Fruit fly (Drosophila melanogaster): Measurements from ENCODE around the gene Ubr3.
A peak's percentile ranks its signal among the peaks of the same experiment; 100 is the strongest.

Ubr3 gene

DNA sequence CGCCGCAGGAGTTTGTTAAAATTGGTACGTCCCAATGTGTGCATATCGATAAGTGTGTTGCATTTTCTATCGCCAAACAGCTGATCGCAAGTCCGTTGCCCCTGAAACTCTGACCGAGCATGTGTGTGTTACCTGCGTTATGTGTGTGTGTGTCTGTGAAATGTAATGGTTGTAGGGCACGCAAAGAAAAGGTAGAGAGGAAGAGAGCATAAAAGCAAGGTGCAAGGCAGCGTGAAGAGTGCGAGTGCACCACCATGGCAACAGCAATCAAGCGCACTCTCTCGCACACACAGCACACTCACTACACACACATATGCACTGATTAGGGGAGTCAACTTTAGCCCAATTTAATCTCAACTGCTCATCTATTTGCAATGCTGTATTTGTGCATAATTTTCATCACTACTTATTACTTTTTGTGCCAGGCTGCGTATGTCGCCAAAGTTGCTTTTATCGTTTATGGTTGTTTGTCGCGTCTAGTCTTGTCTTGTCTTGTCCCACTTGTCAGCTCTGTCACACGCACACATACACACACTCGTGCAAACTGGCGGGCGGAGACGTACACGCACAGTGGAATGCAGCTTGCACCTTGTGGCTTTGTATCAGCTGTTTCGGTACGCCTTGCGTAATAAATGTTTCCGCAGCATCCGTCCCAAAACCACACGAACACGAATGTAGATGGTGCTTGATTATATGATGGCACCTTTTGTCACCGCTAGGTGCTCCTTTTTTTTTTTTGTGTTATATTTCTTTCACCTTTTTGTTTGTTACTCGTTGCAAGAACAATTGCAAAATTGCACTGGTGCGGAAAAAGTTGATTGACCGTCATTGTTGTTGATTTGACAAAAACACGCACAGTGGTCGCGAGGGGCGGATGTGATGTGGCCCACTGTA, 2.1 kb downstream of the Ubr3 start (continued):
- peak; percentile 75 for TF ChIP-seq ind (GFP tag; optimal IDR thresholded peaks at IDR 0.05)
- peak; percentile 98 for TF ChIP-seq sens (GFP tag)
- TF ChIP-seq dati (GFP tag; IDR thresholded peaks at IDR 0.05): peak; percentile 36; the same call in 1 of the 2 replicates
- TF ChIP-seq gro (GFP tag; optimal IDR thresholded peaks at IDR 0.05): no peak
- TF ChIP-seq NC2α (GFP tag; optimal IDR thresholded peaks at IDR 0.05): peak; percentile 78
- peak; percentile 70; the same call in 1 of the 2 replicates for TF ChIP-seq Awh (GFP tag; IDR thresholded peaks at IDR 0.05)
- peak; percentile 77 for TF ChIP-seq CG5180 (GFP tag; optimal IDR thresholded peaks at IDR 0.05)
- TF ChIP-seq klu (GFP tag; IDR thresholded peaks at IDR 0.05): peak; percentile 61; the same call in 1 of the 2 replicates
- peak; percentile 42 for TF ChIP-seq sug (tag; optimal IDR thresholded peaks at IDR 0.05)
- peak; percentile 33; the same call in 1 of the 3 replicates for TF ChIP-seq CG11456 (GFP tag; IDR thresholded peaks at IDR 0.05)
- no peak for TF ChIP-seq CG7745 (tag; optimal IDR thresholded peaks at IDR 0.05)
- TF ChIP-seq Ptx1 (GFP tag; IDR thresholded peaks at IDR 0.05): peak; percentile 84
- peak; percentile 31 for TF ChIP-seq caup (GFP tag; optimal IDR thresholded peaks at IDR 0.05; ENCODE audit: severe bottlenecking)
- no peak for TF ChIP-seq Elba2 (GFP tag; optimal IDR thresholded peaks at IDR 0.05)
- TF ChIP-seq CG8089 (GFP tag; optimal IDR thresholded peaks at IDR 0.05): peak; percentile 79
- no peak for TF ChIP-seq Hr39 (optimal IDR thresholded peaks at IDR 0.05)
- TF ChIP-seq CG7357 (GFP tag; IDR thresholded peaks at IDR 0.05): peak; percentile 58; the same call in 2 of the 3 replicates
- peak; percentile 25 for TF ChIP-seq ERR (GFP tag; optimal IDR thresholded peaks at IDR 0.05)
- TF ChIP-seq gcm2 (GFP tag; optimal IDR thresholded peaks at IDR 0.05): peak; percentile 23
- no peak; the same call in 2 of the 3 replicates for TF ChIP-seq CG16813 (GFP tag; IDR thresholded peaks at IDR 0.05; ENCODE audit: partially characterized antibody)
- TF ChIP-seq sc (optimal IDR thresholded peaks at IDR 0.05): no peak
- peak; percentile 88 for TF ChIP-seq sc (GFP tag; optimal IDR thresholded peaks at IDR 0.05)
- peak; percentile 73 for TF ChIP-seq CG17385 (GFP tag; optimal IDR thresholded peaks at IDR 0.05)
- peak; percentile 73 for TF ChIP-seq Lhr (GFP tag; optimal IDR thresholded peaks at IDR 0.05)
- TF ChIP-seq CG7987 (GFP tag; optimal IDR thresholded peaks at IDR 0.05): peak; percentile 33
- TF ChIP-seq disco-r (GFP tag; optimal IDR thresholded peaks at IDR 0.05): peak; percentile 60
- peak; percentile 47 for TF ChIP-seq Sry-β (GFP tag; optimal IDR thresholded peaks at IDR 0.05)
- no peak for TF ChIP-seq tup (GFP tag; optimal IDR thresholded peaks at IDR 0.05)
- no peak for TF ChIP-seq ato (GFP tag; IDR thresholded peaks at IDR 0.05; ENCODE audit: partially characterized antibody)
- TF ChIP-seq ase (GFP tag; IDR thresholded peaks at IDR 0.05): peak; percentile 51; the same call in 1 of the 3 replicates
- TF ChIP-seq BEAF-32 (GFP tag; optimal IDR thresholded peaks at IDR 0.05): peak; percentile 12
- peak; percentile 79 for TF ChIP-seq Antp (GFP tag; optimal IDR thresholded peaks at IDR 0.05)
- peak; percentile 74 for TF ChIP-seq grau (tag; optimal IDR thresholded peaks at IDR 0.05)
- TF ChIP-seq z (GFP tag; IDR thresholded peaks at IDR 0.05): no peak
- peak; percentile 65 for TF ChIP-seq kah (GFP tag; optimal IDR thresholded peaks at IDR 0.05)
- TF ChIP-seq D19A (tag; optimal IDR thresholded peaks at IDR 0.05): peak; percentile 82
- no peak for TF ChIP-seq Bteb2 (GFP tag; optimal IDR thresholded peaks at IDR 0.05)
- peak; percentile 58 for TF ChIP-seq Hmr (GFP tag; optimal IDR thresholded peaks at IDR 0.05)
- peak; percentile 77 for TF ChIP-seq Blimp-1 (GFP tag; optimal IDR thresholded peaks at IDR 0.05)
- peak; percentile 59; the same call in 1 of the 3 replicates for TF ChIP-seq ci (GFP tag; IDR thresholded peaks at IDR 0.05)
- peak; percentile 98 for TF ChIP-seq Ets65A (GFP tag)
- TF ChIP-seq CG12104 (GFP tag; optimal IDR thresholded peaks at IDR 0.05): peak; percentile 52
- peak; percentile 77 for TF ChIP-seq sisA (GFP tag; IDR thresholded peaks at IDR 0.05)
- peak; percentile 51 for TF ChIP-seq CG8290 (GFP tag; optimal IDR thresholded peaks at IDR 0.05)
- TF ChIP-seq CG8290 (tag; optimal IDR thresholded peaks at IDR 0.05): peak in 1 of 2 experiments; percentile 59
- TF ChIP-seq crp (GFP tag; optimal IDR thresholded peaks at IDR 0.05): peak; percentile 58 to 79
- no peak for TF ChIP-seq CG17612 (GFP tag; IDR thresholded peaks at IDR 0.05)
- peak; percentile 67 for TF ChIP-seq CG6654 (GFP tag; optimal IDR thresholded peaks at IDR 0.05)
- TF ChIP-seq row (GFP tag; IDR thresholded peaks at IDR 0.05): peak; percentile 78

All from whole organism, embryonic.